Worm (Caenorhabditis elegans) whole organism, young adult: ENCODE data around the gene C05D11.13.
A peak's percentile ranks its signal among the peaks of the same experiment; 100 is the strongest.

ENCODE experiments used
- B0035.1 ChIP-seq: sonication (generic microtip); optimal IDR thresholded peaks from 2 replicates; lab custom pipeline; 2016; ENCODE audit warnings: missing genetic modification characterization, mild to moderate bottlenecking, missing compliant biosample characterization, missing genotype, missing genetic modification reagents
- B0261.1 ChIP-seq: sonication (generic microtip); optimal IDR thresholded peaks from 2 replicates; lab custom pipeline; 2016; ENCODE audit warnings: mild to moderate bottlenecking, missing genetic modification characterization, moderate library complexity, missing compliant biosample characterization
- B0336.3 ChIP-seq: fragments of 200-800 bp; sonication (Bioruptor generic); IDR thresholded peaks from 2 replicates; pipeline ENCODE4 v1.3.6; 2022; ENCODE audit warnings: missing genetic modification characterization, missing compliant biosample characterization
- F23B12.7 ChIP-seq: sonication (generic microtip); optimal IDR thresholded peaks from 2 replicates; lab custom pipeline; 2017; ENCODE audit warnings: missing genetic modification characterization, mild to moderate bottlenecking, missing compliant biosample characterization, antibody characterized with exemption, moderate library complexity; ENCODE audit not compliant: insufficient read depth
- F37B4.10 ChIP-seq: fragments of 200-800 bp; sonication (Bioruptor generic); IDR thresholded peaks from 2 replicates; pipeline ENCODE4 v1.3.6; 2022; ENCODE audit warnings: missing genetic modification characterization, missing compliant biosample characterization
- K12H6.12 ChIP-seq: fragments of 200-800 bp; sonication (Bioruptor generic); optimal IDR thresholded peaks from 2 replicates; lab custom pipeline; 2018; ENCODE audit warnings: mild to moderate bottlenecking, missing genetic modification characterization, missing compliant biosample characterization
- T07F8.4 ChIP-seq: sonication (generic microtip); optimal IDR thresholded peaks from 2 replicates; lab custom pipeline; 2016; ENCODE audit warnings: mild to moderate bottlenecking, missing genetic modification characterization, moderate library complexity, missing compliant biosample characterization
- T26A5.8 ChIP-seq: sonication (generic microtip); optimal IDR thresholded peaks from 2 replicates; lab custom pipeline; 2016; ENCODE audit warnings: missing genetic modification characterization, missing compliant biosample characterization
- Y79H2A.3 ChIP-seq: fragments of 200-800 bp; sonication (Bioruptor generic); conservative IDR thresholded peaks from 2 replicates; pipeline ENCODE4 v1.3.6; 2022; ENCODE audit warnings: missing genetic modification reagents, missing genetic modification characterization, missing compliant biosample characterization
- ZK185.1 ChIP-seq: sonication (generic microtip); optimal IDR thresholded peaks from 2 replicates; lab custom pipeline; 2016; ENCODE audit warnings: mild to moderate bottlenecking, missing genetic modification characterization, missing compliant biosample characterization; ENCODE audit not compliant: poor library complexity, severe bottlenecking
- athp-1 ChIP-seq: sonication (generic microtip); optimal IDR thresholded peaks from 2 replicates; lab custom pipeline; 2017; ENCODE audit warnings: mild to moderate bottlenecking, missing genetic modification characterization, missing compliant biosample characterization
- attf-3 ChIP-seq: fragments of 200-800 bp; sonication (Bioruptor generic); conservative IDR thresholded peaks from 2 replicates; pipeline ENCODE4 v1.3.6; 2022; ENCODE audit warnings: missing genetic modification reagents, missing genetic modification characterization, missing compliant biosample characterization
- attf-5 ChIP-seq: fragments of 200-800 bp; sonication (Bioruptor generic); optimal IDR thresholded peaks from 2 replicates; lab custom pipeline; 2018; ENCODE audit warnings: mild to moderate bottlenecking, missing genetic modification characterization, missing compliant biosample characterization
- bed-1 ChIP-seq: fragments of 200-800 bp; sonication (Bioruptor generic); IDR thresholded peaks from 2 replicates; pipeline ENCODE4 v1.3.6; 2022; ENCODE audit warnings: missing genetic modification reagents, missing genetic modification characterization, missing compliant biosample characterization
- ccch-3 ChIP-seq: fragments of 200-800 bp; sonication (Bioruptor generic); optimal IDR thresholded peaks from 2 replicates; lab custom pipeline; 2018; ENCODE audit warnings: mild to moderate bottlenecking, missing genetic modification characterization, missing compliant biosample characterization
- ceh-100 ChIP-seq: fragments of 200-800 bp; sonication (Bioruptor generic); IDR thresholded peaks from 2 replicates; pipeline ENCODE4 v1.3.6; 2022; ENCODE audit warnings: missing genetic modification reagents, missing genetic modification characterization, missing compliant biosample characterization
- ceh-27 ChIP-seq: fragments of 200-800 bp; sonication (Bioruptor generic); optimal IDR thresholded peaks from 2 replicates; lab custom pipeline; 2018; ENCODE audit warnings: mild to moderate bottlenecking, missing genetic modification characterization, moderate library complexity, missing compliant biosample characterization
- die-1 ChIP-seq: sonication (generic microtip); optimal IDR thresholded peaks from 2 replicates; lab custom pipeline; 2016; ENCODE audit warnings: missing genotype, mild to moderate bottlenecking, missing genetic modification characterization, missing compliant biosample characterization
- efl-1 ChIP-seq: fragments of 150-350 bp; optimal IDR thresholded peaks from 2 replicates; lab custom pipeline; 2014; ENCODE audit warnings: missing biosample characterization, missing genetic modification reagents, missing genetic modification characterization
- fkh-3 ChIP-seq: sonication (generic microtip); optimal IDR thresholded peaks from 2 replicates; lab custom pipeline; 2016; ENCODE audit warnings: mild to moderate bottlenecking, missing genetic modification characterization, missing compliant biosample characterization
- hlh-26 ChIP-seq: fragments of 200-800 bp; sonication (Bioruptor generic); conservative IDR thresholded peaks from 2 replicates; pipeline ENCODE4 v1.3.6; 2022; ENCODE audit warnings: missing genetic modification reagents, missing genetic modification characterization, missing compliant biosample characterization
- hmg-1.2 ChIP-seq: fragments of 200-800 bp; sonication (Bioruptor generic); IDR thresholded peaks from 2 replicates; pipeline ENCODE4 v1.3.6; 2022; ENCODE audit warnings: missing genetic modification reagents, missing genetic modification characterization, missing compliant biosample characterization
- hmg-20 ChIP-seq: fragments of 200-800 bp; sonication (Bioruptor generic); IDR thresholded peaks from 2 replicates; pipeline ENCODE4 v1.3.6; 2022; ENCODE audit warnings: missing genetic modification reagents, missing genetic modification characterization, missing compliant biosample characterization
- hrde-1 ChIP-seq: sonication (generic microtip); optimal IDR thresholded peaks from 2 replicates; lab custom pipeline; 2016; ENCODE audit warnings: missing genetic modification characterization, mild to moderate bottlenecking, missing compliant biosample characterization, moderate library complexity, missing genotype, missing genetic modification reagents, borderline replicate concordance
- hsf-1 ChIP-seq: fragments of 200-800 bp; sonication (Bioruptor generic); IDR thresholded peaks from 2 replicates; pipeline ENCODE4 v1.3.6; 2022; ENCODE audit warnings: missing genetic modification reagents, missing genetic modification characterization, missing compliant biosample characterization
- lin-35 ChIP-seq, 3 experiments: fragments of 150-350 bp in 2 of 3; sonication (generic microtip) in 1 of 3; optimal IDR thresholded peaks; 2 replicates each; lab custom pipeline; 2014 to 2018; ENCODE audit warnings: missing biosample characterization in 3 of 3, missing genetic modification characterization in 3 of 3, missing genetic modification reagents in 3 of 3
- lin-40 ChIP-seq: sonication (generic microtip); optimal IDR thresholded peaks from 2 replicates; lab custom pipeline; 2016; ENCODE audit warnings: missing genetic modification characterization, mild to moderate bottlenecking, missing compliant biosample characterization, missing genotype, missing genetic modification reagents
- lsy-27 ChIP-seq: sonication (generic microtip); optimal IDR thresholded peaks from 2 replicates; lab custom pipeline; 2017; ENCODE audit warnings: missing genetic modification characterization, mild to moderate bottlenecking, missing compliant biosample characterization, antibody characterized with exemption, missing genotype, borderline replicate concordance; ENCODE audit not compliant: insufficient read depth
- madf-10 ChIP-seq: sonication (generic microtip); optimal IDR thresholded peaks from 2 replicates; lab custom pipeline; 2016; ENCODE audit warnings: mild to moderate bottlenecking, missing genetic modification characterization, missing compliant biosample characterization
- nfya-2 ChIP-seq: fragments of 200-800 bp; sonication (Bioruptor generic); IDR thresholded peaks from 2 replicates; pipeline ENCODE4 v1.3.6; 2022; ENCODE audit warnings: missing genetic modification reagents, missing genetic modification characterization, missing compliant biosample characterization
- nhr-179 ChIP-seq: sonication (generic microtip); optimal IDR thresholded peaks from 2 replicates; lab custom pipeline; 2016; ENCODE audit warnings: mild to moderate bottlenecking, missing genetic modification characterization, missing compliant biosample characterization
- nhr-80 ChIP-seq: sonication (generic microtip); optimal IDR thresholded peaks from 2 replicates; lab custom pipeline; 2016; ENCODE audit warnings: missing genetic modification characterization, missing compliant biosample characterization
- pha-4 ChIP-seq: fragments of 150-350 bp; sonication (generic microtip); optimal IDR thresholded peaks from 2 replicates; lab custom pipeline; 2014; ENCODE audit warnings: missing biosample characterization, missing genetic modification reagents, missing genetic modification characterization
- repo-1 ChIP-seq: sonication (generic microtip); optimal IDR thresholded peaks from 2 replicates; lab custom pipeline; 2017; ENCODE audit warnings: mild to moderate bottlenecking, missing genetic modification characterization, missing compliant biosample characterization
- snpc-3.4 ChIP-seq: sonication (generic microtip); optimal IDR thresholded peaks from 2 replicates; lab custom pipeline; 2017; ENCODE audit warnings: missing genetic modification characterization, mild to moderate bottlenecking, missing compliant biosample characterization, antibody characterized with exemption, moderate library complexity, missing genotype, missing genetic modification reagents
- snpc-4 ChIP-seq, 5 experiments: fragments of 150-350 bp in 1 of 5; sonication (generic microtip) in 4 of 5; optimal IDR thresholded peaks; 2 replicates each; lab custom pipeline; 2014 to 2018; ENCODE audit warnings: missing genetic modification characterization in 5 of 5, missing biosample characterization in 3 of 5, antibody characterized with exemption in 2 of 5, mild to moderate bottlenecking in 2 of 5, missing compliant biosample characterization in 2 of 5, missing genotype in 2 of 5, moderate library complexity in 2 of 5, missing genetic modification reagents in 1 of 5
- tlf-1 ChIP-seq: fragments of 200-800 bp; sonication (Bioruptor generic); optimal IDR thresholded peaks from 2 replicates; lab custom pipeline; 2018; ENCODE audit warnings: mild to moderate bottlenecking, missing genetic modification characterization, missing compliant biosample characterization
- xnd-1 ChIP-seq: sonication (generic microtip); optimal IDR thresholded peaks from 2 replicates; lab custom pipeline; 2016; ENCODE audit warnings: missing genotype, missing genetic modification reagents, missing genetic modification characterization, missing compliant biosample characterization
- zfh-2 ChIP-seq: fragments of 200-800 bp; sonication (Bioruptor generic); conservative IDR thresholded peaks from 2 replicates; pipeline ENCODE4 v1.3.6; 2022; ENCODE audit warnings: missing genetic modification reagents, missing genetic modification characterization, missing compliant biosample characterization
- zim-3 ChIP-seq: sonication (generic microtip); optimal IDR thresholded peaks from 2 replicates; lab custom pipeline; 2017; ENCODE audit warnings: mild to moderate bottlenecking, missing genetic modification characterization, moderate library complexity, missing compliant biosample characterization
- ztf-22 ChIP-seq: fragments of 200-800 bp; sonication (Bioruptor generic); optimal IDR thresholded peaks from 2 replicates; lab custom pipeline; 2018; ENCODE audit warnings: mild to moderate bottlenecking, missing genetic modification characterization, moderate library complexity, missing compliant biosample characterization
- ztf-25 ChIP-seq: fragments of 200-800 bp; sonication (Bioruptor generic); IDR thresholded peaks from 2 replicates; pipeline ENCODE4 v1.3.6; 2022; ENCODE audit warnings: missing genetic modification reagents, missing genetic modification characterization, missing compliant biosample characterization
- ztf-28 ChIP-seq: fragments of 200-800 bp; sonication (Bioruptor generic); IDR thresholded peaks from 2 replicates; pipeline ENCODE4 v1.3.6; 2022; ENCODE audit warnings: missing genetic modification reagents, missing genetic modification characterization, missing compliant biosample characterization

The C05D11.13 gene

DNA sequence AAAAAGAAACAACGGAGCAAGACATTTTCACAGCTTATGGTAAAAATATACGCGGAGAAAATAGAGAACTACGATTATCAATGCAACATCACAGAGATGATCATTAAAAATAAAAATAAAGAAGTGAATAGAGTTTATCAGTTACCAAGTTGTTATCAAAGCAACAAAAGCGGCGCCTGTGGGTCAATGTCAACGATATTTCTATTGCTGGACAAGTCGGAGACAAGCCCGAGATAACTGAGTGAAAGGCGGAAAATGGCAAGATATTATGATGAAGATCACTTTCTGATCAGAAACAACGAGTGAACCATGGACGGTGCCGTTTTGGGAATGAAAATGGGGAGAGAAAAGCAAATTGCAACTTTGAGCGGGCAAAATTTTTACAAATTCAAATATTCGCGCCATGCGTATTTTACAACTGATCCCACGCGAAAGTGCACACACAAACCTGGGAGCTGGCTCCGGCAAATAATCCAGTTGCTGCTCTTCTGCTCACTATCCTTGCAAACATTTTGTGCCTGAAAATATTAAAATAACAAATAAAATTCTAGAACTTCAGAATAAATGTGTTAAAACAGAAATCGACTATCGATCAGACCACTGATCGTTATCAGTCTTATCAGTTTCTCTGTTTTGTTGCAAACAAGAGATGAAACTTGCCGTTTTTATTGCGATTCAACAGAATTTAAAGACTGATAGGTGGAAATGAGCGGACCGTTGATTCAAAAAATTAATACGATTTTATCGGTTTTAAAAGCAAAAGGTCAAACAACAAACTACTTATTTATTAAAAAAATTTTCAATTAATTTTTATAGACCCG is 1.9 kb downstream of the C05D11.13 start, which contains the start of gene mel-32 (continued):
- TF ChIP-seq attf-5 (no peak), hmg-20 (GFP tag; lab: Robert Waterston, UW) (no peak), ceh-100 (no peak), athp-1 (tag; lab: Kevin White, UChicago) (no peak), B0261.1 (tag; lab: Kevin White, UChicago) (no peak), F37B4.10 (no peak), lin-35 (GFP tag; optimal IDR thresholded peaks at IDR 0.05; lab: Kevin White, UChicago) (peak; percentile 21 to 55 (median 33)), efl-1 (GFP tag; lab: Kevin White, UChicago) (peak; percentile 97), B0336.3 (GFP tag; lab: Robert Waterston, UW) (0 out of 2 replicates have a peak, but pooled peaks have one; percentile 37), attf-3 (0 out of 2 replicates have a peak, but pooled peaks have one; percentile 45), ccch-3 (GFP tag; lab: Kevin White, UChicago) (no peak), F23B12.7 (tag; lab: Kevin White, UChicago) (peak; percentile 10), nhr-80 (tag; lab: Kevin White, UChicago) (peak; percentile 17), snpc-4 (GFP tag; optimal IDR thresholded peaks at IDR 0.05; lab: Kevin White, UChicago) (no peak), snpc-4 (tag; optimal IDR thresholded peaks at IDR 0.05; lab: Kevin White, UChicago) (peak in 1 of 4 experiments; percentile 11), hlh-26 (no peak), ceh-27 (GFP tag; lab: Kevin White, UChicago) (no peak), tlf-1 (peak; percentile 80), pha-4 (no peak), K12H6.12 (tag; lab: Kevin White, UChicago) (no peak), ZK185.1 (peak; percentile 64), snpc-3.4 (tag; lab: Kevin White, UChicago) (no peak), nfya-2 (GFP tag; lab: Robert Waterston, UW) (no peak), zfh-2 (no peak), ztf-28 (GFP tag; lab: Robert Waterston, UW) (0 out of 2 replicates have a peak, but pooled peaks have one; percentile 33), hrde-1 (tag; lab: Kevin White, UChicago) (peak; percentile 12), zim-3 (peak; percentile 55), lsy-27 (tag; lab: Kevin White, UChicago) (no peak), T07F8.4 (tag; lab: Kevin White, UChicago) (no peak), bed-1 (GFP tag; lab: Robert Waterston, UW) (no peak), lin-40 (tag; lab: Kevin White, UChicago) (peak; percentile 3), repo-1 (tag; lab: Kevin White, UChicago) (peak; percentile 38), hsf-1 (GFP tag; lab: Robert Waterston, UW) (peak; percentile 79), die-1 (tag; lab: Kevin White, UChicago) (no peak), xnd-1 (tag; lab: Kevin White, UChicago) (peak; percentile 85), T26A5.8 (no peak), ztf-22 (GFP tag; lab: Kevin White, UChicago) (no peak), ztf-25 (no peak), fkh-3 (tag; lab: Kevin White, UChicago) (no peak), B0035.1 (no peak), madf-10 (tag; lab: Kevin White, UChicago) (no peak), hmg-1.2 (GFP tag; lab: Robert Waterston, UW) (peak; percentile 50; the same call in 1 of the 2 replicates), Y79H2A.3 (GFP tag; lab: Robert Waterston, UW) (peak; percentile 72; the same call in 1 of the 2 replicates), nhr-179 (tag; lab: Kevin White, UChicago) (no peak)
